Fruit fly (Drosophila melanogaster): ENCODE results near the gene CG12017.

dm6 chr3L:3276930-3277329 lies 3.1 kb upstream of the CG12017 start:
- no peak for TF ChIP-seq toe (GFP tag; optimal IDR thresholded peaks at IDR 0.05)
- TF ChIP-seq CG14711 (tag; optimal IDR thresholded peaks at IDR 0.05), result no peak
- TF ChIP-seq Crg-1 (GFP tag; optimal IDR thresholded peaks at IDR 0.05), result no peak
- no peak for TF ChIP-seq pad (GFP tag; optimal IDR thresholded peaks at IDR 0.05)
- no peak for TF ChIP-seq CG7101 (tag; optimal IDR thresholded peaks at IDR 0.05)
- no peak for TF ChIP-seq tj (GFP tag; optimal IDR thresholded peaks at IDR 0.05)
